Fruit fly (Drosophila melanogaster) whole organism: ENCODE data around the gene mtDNA-helicase.

Experiments
- pan ChIP-seq: fragments of >200 bp; optimal IDR thresholded peaks from 2 replicates; lab custom pipeline; 2017
- usp ChIP-seq: fragments of >200 bp; optimal IDR thresholded peaks from 2 replicates; lab custom pipeline; 2017; ENCODE audit warnings: missing biosample characterization, missing genetic modification characterization, mixed read lengths

DNA sequence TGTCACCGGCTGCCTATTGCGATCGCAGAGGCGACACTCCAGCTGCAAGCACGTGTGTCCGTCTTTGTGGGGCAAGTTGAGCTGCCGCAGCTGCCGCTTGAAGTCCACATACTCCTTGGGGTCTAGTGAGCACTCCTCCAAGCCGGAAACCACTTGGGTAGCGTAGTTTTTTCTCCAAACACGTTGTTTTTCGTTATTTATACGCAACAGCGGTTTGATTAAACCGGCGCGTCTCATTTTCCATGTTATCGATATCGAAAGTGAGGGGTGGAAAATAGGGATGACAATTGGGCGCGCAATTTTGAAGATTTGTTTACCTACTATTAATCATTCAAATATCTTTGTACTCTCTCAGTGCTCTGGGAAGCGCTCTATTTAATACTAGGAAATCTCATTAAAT is at the start of gene mtDNA-helicase:
- TF ChIP-seq usp (GFP tag; lab: Kevin White, UChicago) (no peak), pan (lab: Kevin White, UChicago) (no peak)
